Worm (Caenorhabditis elegans): ENCODE data around the gene T16A9.5.

- TF ChIP-seq pha-4 (tag; optimal IDR thresholded peaks at IDR 0.05) (no peak), F13H6.1 (tag; optimal IDR thresholded peaks at IDR 0.05) (no peak), elt-2 (tag; optimal IDR thresholded peaks at IDR 0.05) (no peak), tbx-2 (tag; optimal IDR thresholded peaks at IDR 0.05) (no peak), lin-11 (tag; optimal IDR thresholded peaks at IDR 0.05) (no peak)
Measured at ce11 chrV:14171284-14171683, 43.7 kb downstream of the T16A9.5 start, which contains the start of gene cest-2.1.

Measured in whole organism, late embryonic.